Fruit fly (Drosophila melanogaster): ENCODE measurements around the gene FER.

DNA sequence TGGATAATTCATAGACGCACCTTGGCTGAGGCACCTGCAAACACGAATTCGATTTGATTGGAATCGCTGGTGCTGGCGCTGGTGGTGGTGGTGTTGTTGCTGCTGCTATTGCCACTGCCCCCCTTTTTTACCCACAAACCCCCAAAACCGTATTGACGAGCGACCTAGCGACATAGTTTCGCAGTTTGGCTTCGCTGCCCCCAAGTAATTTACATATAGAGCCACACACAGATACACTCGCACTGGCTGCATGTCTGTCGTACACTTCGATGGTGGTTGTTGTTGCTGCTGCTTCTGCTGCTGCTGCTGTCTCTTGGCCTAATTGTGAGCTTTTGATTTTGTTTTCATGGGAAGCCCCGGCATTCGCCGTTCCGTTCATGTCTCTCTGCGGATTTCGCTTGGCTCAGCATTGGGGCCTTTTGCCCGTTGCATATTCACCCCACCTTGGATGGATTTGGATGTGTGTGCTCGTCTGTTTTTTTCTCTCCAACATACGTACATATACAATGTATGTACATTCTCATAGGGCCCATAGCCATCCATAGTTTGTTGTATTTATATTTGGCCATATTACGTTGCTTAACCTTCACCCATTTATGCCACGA is 29.8 kb upstream of the FER start:
- TF ChIP-seq CG8478 (optimal IDR thresholded peaks at IDR 0.05) (no peak), CTCF (optimal IDR thresholded peaks at IDR 0.05) (no peak)
